Worm (Caenorhabditis elegans) whole organism, early embryonic: ENCODE measurements around the gene F41D9.2.

Experiments used
- flt-1 ChIP-seq: fragments of 200-800 bp; sonication (Bioruptor generic); IDR thresholded peaks from 2 replicates; pipeline ENCODE4 v1.3.6; 2022; ENCODE audit warnings: missing genetic modification characterization, missing compliant biosample characterization
- hnd-1 ChIP-seq: sonication (generic microtip); optimal IDR thresholded peaks from 2 replicates; lab custom pipeline; 2016; ENCODE audit warnings: missing genetic modification characterization, missing compliant biosample characterization
- pes-1 ChIP-seq: fragments of 200-800 bp; sonication (Bioruptor generic); IDR thresholded peaks from 2 replicates; pipeline ENCODE4 v1.3.6; 2022; ENCODE audit warnings: missing genetic modification reagents, missing genetic modification characterization, missing compliant biosample characterization
- scrt-1 ChIP-seq: fragments of 200-800 bp; sonication (Bioruptor generic); IDR thresholded peaks from 2 replicates; pipeline ENCODE4 v1.3.6; 2022; ENCODE audit warnings: missing genetic modification characterization, missing compliant biosample characterization
- tbx-11 ChIP-seq: fragments of 200-800 bp; sonication (Bioruptor generic); IDR thresholded peaks from 2 replicates; pipeline ENCODE4 v1.3.6; 2022; ENCODE audit warnings: missing genetic modification characterization, missing compliant biosample characterization
- tra-4 ChIP-seq: sonication (generic microtip); optimal IDR thresholded peaks from 2 replicates; lab custom pipeline; 2017; ENCODE audit warnings: missing genetic modification characterization, missing compliant biosample characterization

DNA sequence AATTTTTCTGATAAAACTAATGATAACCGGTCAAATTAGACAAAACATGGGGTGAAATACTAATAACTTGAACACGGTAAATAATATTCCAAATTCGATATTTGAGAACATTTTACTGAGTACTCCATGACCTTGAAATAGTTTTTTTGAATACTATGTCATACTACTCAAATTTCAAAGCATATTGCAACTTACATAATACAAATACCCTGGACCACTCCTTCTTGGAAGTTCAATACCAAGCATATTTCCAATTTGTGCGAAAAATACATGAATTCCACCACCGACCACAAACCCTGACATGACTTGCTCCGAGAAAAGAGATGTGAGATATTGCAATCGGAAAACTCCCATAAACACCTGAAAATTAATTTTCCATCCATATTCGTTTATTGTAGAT, 22.1 kb upstream of the F41D9.2 start:
- TF ChIP-seq scrt-1 (GFP tag; lab: Robert Waterston, UW), result no peak
- TF ChIP-seq tbx-11 (GFP tag; lab: Robert Waterston, UW), result no peak
- TF ChIP-seq tra-4 (tag; lab: Kevin White, UChicago), result no peak
- no peak for TF ChIP-seq flt-1 (GFP tag; lab: Robert Waterston, UW)
- TF ChIP-seq hnd-1 (tag; lab: Kevin White, UChicago), result no peak
- TF ChIP-seq pes-1 (GFP tag; lab: Robert Waterston, UW), result no peak
